Worm (Caenorhabditis elegans): Measurements from ENCODE around the gene nstp-4.

The nstp-4 gene

ce11 chrII:385258-385657 lies 3.4 kb upstream of the nstp-4 start, which contains the start of gene C03H5.5:
TSS of gene C03H5.5 (minus strand) at chrII:385358.
- TF ChIP-seq ceh-63 (GFP tag; optimal IDR thresholded peaks at IDR 0.05): no peak
- TF ChIP-seq efl-1 (optimal IDR thresholded peaks at IDR 0.05): no peak
- TF ChIP-seq efl-1 (GFP tag; optimal IDR thresholded peaks at IDR 0.05 in 1 of 2): peak in 1 of 2 experiments; percentile 80

ce11 chrII:385957-386356 lies 2.7 kb upstream of the nstp-4 start, which contains the start of gene C03H5.3:
TSS of gene C03H5.3 (plus strand) at chrII:386088.
- TF ChIP-seq aha-1 (tag; optimal IDR thresholded peaks at IDR 0.05) (no peak), dpl-1 (GFP tag; optimal IDR thresholded peaks at IDR 0.05) (peak; percentile 93 to 96 (median 95)), ztf-11 (tag; optimal IDR thresholded peaks at IDR 0.05) (no peak), unc-62 (GFP tag; optimal IDR thresholded peaks at IDR 0.05) (no peak), ceh-90 (tag; optimal IDR thresholded peaks at IDR 0.05) (no peak), nhr-84 (tag; optimal IDR thresholded peaks at IDR 0.05) (no peak), pqm-1 (tag; optimal IDR thresholded peaks at IDR 0.05) (no peak), hlh-17 (GFP tag; optimal IDR thresholded peaks at IDR 0.05; ENCODE audit: borderline replicate concordance) (no peak), nhr-47 (tag; optimal IDR thresholded peaks at IDR 0.05) (peak; percentile 75), fkh-10 (GFP tag; optimal IDR thresholded peaks at IDR 0.05) (no peak), nhr-90 (tag; optimal IDR thresholded peaks at IDR 0.05; ENCODE audit: poor library complexity) (peak; percentile 28), zag-1 (tag; optimal IDR thresholded peaks at IDR 0.05) (no peak), hpl-2 (GFP tag; optimal IDR thresholded peaks at IDR 0.05) (no peak), jun-1 (tag; optimal IDR thresholded peaks at IDR 0.05) (no peak), nhr-76 (tag; optimal IDR thresholded peaks at IDR 0.05) (no peak), nhr-71 (tag; optimal IDR thresholded peaks at IDR 0.05) (peak; percentile 72), ztf-4 (tag; optimal IDR thresholded peaks at IDR 0.05) (no peak), ceh-82 (tag; optimal IDR thresholded peaks at IDR 0.05) (peak; percentile 40 to 74 (median 65)), mep-1 (tag; optimal IDR thresholded peaks at IDR 0.05) (no peak), mef-2 (tag; optimal IDR thresholded peaks at IDR 0.05) (no peak), fkh-8 (tag; optimal IDR thresholded peaks at IDR 0.05) (peak; percentile 23), mab-9 (GFP tag; IDR thresholded peaks at IDR 0.05) (no peak), efl-1 (optimal IDR thresholded peaks at IDR 0.05) (peak; percentile 96 to 99), efl-1 (GFP tag; optimal IDR thresholded peaks at IDR 0.05 in 1 of 2) (peak; percentile 96 to 99), snu-23 (GFP tag; optimal IDR thresholded peaks at IDR 0.05) (peak; percentile 70), efl-3 (GFP tag; optimal IDR thresholded peaks at IDR 0.05) (no peak), ces-1 (GFP tag; optimal IDR thresholded peaks at IDR 0.05) (no peak), elt-3 (tag; optimal IDR thresholded peaks at IDR 0.05) (no peak), pax-3 (tag; optimal IDR thresholded peaks at IDR 0.05) (no peak), lin-35 (GFP tag; optimal IDR thresholded peaks at IDR 0.05) (peak; percentile 92 to 96), F16B12.6 (tag; optimal IDR thresholded peaks at IDR 0.05) (peak; percentile 96), elt-2 (tag; optimal IDR thresholded peaks at IDR 0.05) (no peak), nhr-85 (tag) (peak; percentile 38), dsc-1 (tag; optimal IDR thresholded peaks at IDR 0.05) (peak; percentile 46), swsn-7 (tag; optimal IDR thresholded peaks at IDR 0.05) (peak; percentile 60), fos-1 (tag; optimal IDR thresholded peaks at IDR 0.05) (no peak), tbx-2 (tag; optimal IDR thresholded peaks at IDR 0.05) (peak; percentile 73), snpc-4 (tag; optimal IDR thresholded peaks at IDR 0.05) (peak; percentile 34), alr-1 (tag; optimal IDR thresholded peaks at IDR 0.05; ENCODE audit: borderline replicate concordance) (no peak), lir-3 (tag; optimal IDR thresholded peaks at IDR 0.05; ENCODE audit: poor library complexity) (no peak), skn-1 (tag; optimal IDR thresholded peaks at IDR 0.05) (peak; percentile 58), lin-13 (GFP tag; optimal IDR thresholded peaks at IDR 0.05) (peak; percentile 24), pag-3 (tag; optimal IDR thresholded peaks at IDR 0.05; ENCODE audit: borderline replicate concordance, insufficient read depth) (no peak), xbp-1 (tag; optimal IDR thresholded peaks at IDR 0.05) (peak; percentile 62), C16A3.4 (tag; optimal IDR thresholded peaks at IDR 0.05) (peak; percentile 30), zip-4 (GFP tag; optimal IDR thresholded peaks at IDR 0.05) (no peak), grh-1 (GFP tag; IDR thresholded peaks at IDR 0.05) (no peak), unc-30 (tag; optimal IDR thresholded peaks at IDR 0.05) (no peak), lsy-2 (tag; optimal IDR thresholded peaks at IDR 0.05) (peak; percentile 70 to 78), isw-1 (GFP tag; IDR thresholded peaks at IDR 0.05) (peak; percentile 39)
